Worm (Caenorhabditis elegans) whole organism, mixed stage, embryonic: ENCODE data around the gene acdh-12.

ENCODE experiments used
- M03D4.4 ChIP-seq: sonication (generic microtip); optimal IDR thresholded peaks from 2 replicates; lab custom pipeline; 2017; ENCODE audit warnings: mild to moderate bottlenecking, missing genetic modification characterization, missing compliant biosample characterization
- bed-3 ChIP-seq: fragments of 200-800 bp; sonication (Bioruptor generic); optimal IDR thresholded peaks from 3 replicates; lab custom pipeline; 2018; ENCODE audit warnings: mild to moderate bottlenecking, missing genetic modification characterization, moderate library complexity, missing compliant biosample characterization
- blmp-1 ChIP-seq: fragments of 150-350 bp; optimal IDR thresholded peaks from 2 replicates; lab custom pipeline; 2014; ENCODE audit warnings: missing biosample characterization, missing genetic modification characterization
- ceh-43 ChIP-seq: fragments of 200-800 bp; sonication (Bioruptor generic); optimal IDR thresholded peaks from 2 replicates; lab custom pipeline; 2018; ENCODE audit warnings: mild to moderate bottlenecking, missing genetic modification characterization, moderate library complexity, missing compliant biosample characterization
- ceh-83 ChIP-seq: fragments of 200-800 bp; sonication (Bioruptor generic); optimal IDR thresholded peaks from 2 replicates; lab custom pipeline; 2018; ENCODE audit warnings: mild to moderate bottlenecking, missing genetic modification characterization, missing compliant biosample characterization
- ces-1 ChIP-seq: fragments of 150-350 bp; optimal IDR thresholded peaks from 2 replicates; lab custom pipeline; 2014; ENCODE audit warnings: missing biosample characterization, missing genetic modification reagents, missing genetic modification characterization
- elt-3 ChIP-seq: fragments of 150-350 bp; optimal IDR thresholded peaks from 2 replicates; lab custom pipeline; 2014; ENCODE audit warnings: missing biosample characterization, missing genetic modification characterization
- flh-1 ChIP-seq: fragments of 200-800 bp; sonication (Bioruptor generic); optimal IDR thresholded peaks from 2 replicates; lab custom pipeline; 2018; ENCODE audit warnings: mild to moderate bottlenecking, missing genetic modification characterization, moderate library complexity, missing compliant biosample characterization
- ham-2 ChIP-seq: fragments of 200-800 bp; sonication (Bioruptor generic); optimal IDR thresholded peaks from 2 replicates; lab custom pipeline; 2018; ENCODE audit warnings: mild to moderate bottlenecking, missing genetic modification characterization, missing compliant biosample characterization
- hlh-1 ChIP-seq: fragments of 150-350 bp; optimal IDR thresholded peaks from 2 replicates; lab custom pipeline; 2014; ENCODE audit warnings: missing biosample characterization, missing genetic modification reagents, missing genetic modification characterization
- lin-13 ChIP-seq: fragments of 150-350 bp; optimal IDR thresholded peaks from 2 replicates; lab custom pipeline; 2014; ENCODE audit warnings: missing biosample characterization, missing genetic modification characterization
- lin-32 ChIP-seq: fragments of 200-800 bp; sonication (Bioruptor generic); optimal IDR thresholded peaks from 2 replicates; lab custom pipeline; 2018; ENCODE audit warnings: mild to moderate bottlenecking, missing genetic modification characterization, missing compliant biosample characterization
- lsy-2 ChIP-seq: fragments of 150-350 bp; optimal IDR thresholded peaks from 2 replicates; lab custom pipeline; 2014; ENCODE audit warnings: missing biosample characterization, missing genetic modification characterization
- mab-5 ChIP-seq: fragments of 150-350 bp; optimal IDR thresholded peaks from 2 replicates; lab custom pipeline; 2014; ENCODE audit warnings: missing biosample characterization, missing genetic modification characterization
- mep-1 ChIP-seq: fragments of 150-350 bp; optimal IDR thresholded peaks from 2 replicates; lab custom pipeline; 2017; ENCODE audit warnings: missing biosample characterization, missing genetic modification reagents, missing genetic modification characterization, inconsistent platforms
- nhr-12 ChIP-seq: fragments of 150-350 bp; optimal IDR thresholded peaks from 2 replicates; lab custom pipeline; 2014; ENCODE audit warnings: missing biosample characterization, missing genetic modification characterization
- nhr-2 ChIP-seq: fragments of 150-350 bp; optimal IDR thresholded peaks from 2 replicates; lab custom pipeline; 2014; ENCODE audit warnings: missing biosample characterization, missing genetic modification characterization
- nhr-237 ChIP-seq: fragments of 150-350 bp; optimal IDR thresholded peaks from 2 replicates; lab custom pipeline; 2014; ENCODE audit warnings: missing biosample characterization, missing genetic modification characterization
- nhr-28 ChIP-seq: fragments of 150-350 bp; optimal IDR thresholded peaks from 2 replicates; lab custom pipeline; 2014; ENCODE audit warnings: missing biosample characterization, missing genetic modification characterization
- nhr-76 ChIP-seq: sonication (generic microtip); optimal IDR thresholded peaks from 2 replicates; lab custom pipeline; 2017; ENCODE audit warnings: missing biosample characterization, missing genetic modification characterization
- pha-4 ChIP-seq: fragments of 150-350 bp; optimal IDR thresholded peaks from 2 replicates; lab custom pipeline; 2018; ENCODE audit warnings: missing biosample characterization, missing genetic modification reagents, missing genetic modification characterization
- sem-2 ChIP-seq: fragments of 200-800 bp; sonication (Bioruptor generic); optimal IDR thresholded peaks from 2 replicates; lab custom pipeline; 2018; ENCODE audit warnings: mild to moderate bottlenecking, missing genetic modification characterization, missing compliant biosample characterization
- snpc-4 ChIP-seq: fragments of 150-350 bp; optimal IDR thresholded peaks from 2 replicates; lab custom pipeline; 2014; ENCODE audit warnings: missing biosample characterization, missing genetic modification characterization
- sptf-1 ChIP-seq: sonication (generic microtip); optimal IDR thresholded peaks from 2 replicates; lab custom pipeline; 2017; ENCODE audit warnings: mild to moderate bottlenecking, missing genetic modification characterization, moderate library complexity, missing compliant biosample characterization
- tbx-8 ChIP-seq: fragments of 200-800 bp; sonication (Bioruptor generic); optimal IDR thresholded peaks from 2 replicates; lab custom pipeline; 2018; ENCODE audit warnings: mild to moderate bottlenecking, missing genetic modification characterization, moderate library complexity, missing compliant biosample characterization
- unc-120 ChIP-seq: sonication (generic microtip); optimal IDR thresholded peaks from 2 replicates; lab custom pipeline; 2017; ENCODE audit warnings: missing genetic modification characterization, missing compliant biosample characterization; ENCODE audit not compliant: poor library complexity, severe bottlenecking
- unc-39 ChIP-seq: fragments of 150-350 bp; optimal IDR thresholded peaks from 2 replicates; lab custom pipeline; 2014; ENCODE audit warnings: missing biosample characterization, missing genetic modification characterization
- unc-62 ChIP-seq: fragments of 150-350 bp; optimal IDR thresholded peaks from 2 replicates; lab custom pipeline; 2014; ENCODE audit warnings: missing biosample characterization, missing genetic modification reagents, missing genetic modification characterization
- zip-8 ChIP-seq: fragments of 150-350 bp; optimal IDR thresholded peaks from 2 replicates; lab custom pipeline; 2014; ENCODE audit warnings: missing biosample characterization, missing genetic modification characterization
- ztf-11 ChIP-seq: fragments of 150-350 bp; optimal IDR thresholded peaks from 2 replicates; lab custom pipeline; 2014; ENCODE audit warnings: missing biosample characterization, missing genetic modification characterization

acdh-12 gene

DNA sequence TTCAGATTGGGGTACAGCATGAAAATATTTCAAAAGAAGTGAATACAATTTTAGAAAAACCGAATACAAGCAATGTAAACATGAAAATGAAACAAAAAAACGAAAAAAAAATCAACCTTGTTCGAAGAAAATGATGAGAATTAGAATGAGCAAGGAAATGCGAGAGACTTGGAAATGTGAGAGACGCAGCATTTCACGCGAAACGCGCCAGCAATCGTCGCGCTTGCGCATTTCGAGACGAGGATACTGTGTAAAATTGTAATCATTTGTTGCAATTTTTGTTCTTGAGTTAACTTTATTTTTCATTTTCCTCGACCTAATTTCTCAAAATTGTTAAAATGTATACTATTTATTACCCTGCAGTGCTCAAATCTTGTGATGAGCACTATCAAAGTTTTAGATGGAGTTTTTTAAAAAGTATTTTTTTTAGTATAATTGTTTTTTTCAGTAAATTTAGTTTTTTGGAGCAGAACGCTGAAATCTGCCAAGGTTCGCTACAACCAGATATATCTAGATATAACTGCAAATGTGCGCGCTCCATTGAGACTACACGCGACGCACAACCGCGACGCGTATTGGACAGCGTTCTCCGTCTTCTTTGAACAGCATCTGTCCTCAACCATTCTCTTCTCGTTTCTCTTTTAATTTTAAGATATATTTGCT, 43.3 kb downstream of the acdh-12 start, which contains the start of gene fust-1 (continued):
- TF ChIP-seq blmp-1 (tag; lab: Kevin White, UChicago) (peak; percentile 32), sptf-1 (tag; lab: Kevin White, UChicago) (peak; percentile 87)

DNA sequence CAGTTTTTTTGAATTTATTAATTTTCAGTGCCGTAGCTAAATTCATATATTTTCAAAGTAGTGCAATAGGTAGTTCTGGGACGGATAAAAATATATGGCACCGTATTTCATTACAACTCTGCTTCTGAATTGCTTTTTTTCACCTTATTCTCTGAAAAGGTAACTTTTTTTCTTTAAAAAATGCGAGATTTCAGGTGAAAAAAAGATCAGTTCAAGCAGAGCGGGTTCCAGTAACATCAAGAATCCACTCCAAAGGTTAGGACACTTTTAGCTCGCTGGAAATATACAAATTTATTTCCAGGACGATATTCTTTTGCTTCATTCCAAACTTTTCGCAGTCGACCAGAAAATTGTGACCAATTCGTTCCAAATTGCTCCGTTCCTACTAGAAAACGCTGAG, 47.3 kb downstream of the acdh-12 start, which contains the start of gene T07F8.1:
T07F8.1 (plus strand) TSS at position 301 of the 400 bp plus-strand sequence.
- TF ChIP-seq mep-1 (tag; lab: Kevin White, UChicago) (no peak), pha-4 (tag; lab: Kevin White, UChicago) (no peak), ztf-11 (tag; lab: Kevin White, UChicago) (no peak), hlh-1 (tag; lab: Kevin White, UChicago) (no peak), nhr-76 (tag; lab: Kevin White, UChicago) (no peak), ces-1 (no peak), ceh-83 (no peak), blmp-1 (tag; lab: Kevin White, UChicago) (no peak), sem-2 (GFP tag; lab: Kevin White, UChicago) (no peak), elt-3 (tag; lab: Kevin White, UChicago) (no peak), unc-62 (GFP tag; lab: Kevin White, UChicago) (no peak), tbx-8 (GFP tag; lab: Kevin White, UChicago) (no peak)

DNA sequence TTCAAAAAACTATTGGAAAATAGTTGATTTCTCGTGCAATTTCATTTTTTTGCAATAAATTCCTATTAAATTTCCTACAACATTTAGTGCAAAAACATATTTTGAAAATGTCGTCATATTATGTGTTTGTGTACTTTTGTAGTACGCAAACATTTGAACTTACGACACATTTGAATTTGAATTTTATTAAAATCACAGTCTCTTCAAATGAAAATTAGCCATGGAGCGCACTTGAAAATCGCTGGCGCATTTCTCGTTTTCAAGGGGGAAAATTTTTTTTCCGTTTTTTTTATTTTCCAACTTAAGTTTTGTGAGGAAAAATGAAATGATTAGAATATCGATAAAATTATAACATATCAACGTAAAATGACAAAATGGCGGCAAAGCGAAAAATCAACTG, 47.9 kb downstream of the acdh-12 start:
- TF ChIP-seq lsy-2 (tag; lab: Kevin White, UChicago) (peak; percentile 72), nhr-237 (peak; percentile 51), elt-3 (tag; lab: Kevin White, UChicago) (no peak), ces-1 (peak; percentile 49), ceh-83 (no peak)

DNA sequence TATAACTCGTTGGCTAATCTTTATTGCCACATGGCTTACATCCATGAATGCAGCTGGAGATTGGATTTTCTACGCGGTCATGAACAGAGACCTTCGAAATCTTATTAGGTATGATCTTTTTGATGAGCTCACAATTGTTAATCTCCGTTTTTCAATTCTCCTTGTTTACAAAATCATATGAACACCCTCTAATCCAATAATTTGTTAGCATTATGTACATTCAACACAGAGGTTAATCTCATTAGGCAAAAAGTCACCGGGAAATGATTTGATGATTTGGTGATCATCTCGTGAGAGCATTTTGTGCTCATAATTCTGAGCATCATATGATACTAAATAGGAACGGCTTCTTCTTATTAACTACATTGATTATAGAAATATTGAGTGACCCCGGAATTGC, 49.2 kb downstream of the acdh-12 start:
- TF ChIP-seq nhr-2, result no peak
- no peak for TF ChIP-seq M03D4.4 (tag; lab: Kevin White, UChicago)
- TF ChIP-seq lin-13, result no peak
- TF ChIP-seq elt-3 (tag; lab: Kevin White, UChicago), result no peak
- TF ChIP-seq blmp-1 (tag; lab: Kevin White, UChicago), result no peak
- TF ChIP-seq zip-8 (tag; lab: Kevin White, UChicago), result no peak
- TF ChIP-seq flh-1 (GFP tag; lab: Kevin White, UChicago), result no peak
- TF ChIP-seq snpc-4, result no peak
- no peak for TF ChIP-seq unc-120 (tag; lab: Kevin White, UChicago)
- no peak for TF ChIP-seq nhr-76 (tag; lab: Kevin White, UChicago)
- TF ChIP-seq nhr-28 (tag; lab: Kevin White, UChicago), result no peak
- TF ChIP-seq hlh-1 (tag; lab: Kevin White, UChicago), result no peak
- TF ChIP-seq mab-5 (tag; lab: Kevin White, UChicago), result no peak
- no peak for TF ChIP-seq bed-3 (GFP tag; lab: Kevin White, UChicago)
- TF ChIP-seq unc-39 (tag; lab: Kevin White, UChicago), result no peak
- TF ChIP-seq lin-32 (GFP tag; lab: Kevin White, UChicago), result no peak
- no peak for TF ChIP-seq ham-2 (GFP tag; lab: Kevin White, UChicago)
- no peak for TF ChIP-seq ceh-43 (GFP tag; lab: Kevin White, UChicago)
- TF ChIP-seq nhr-12 (tag; lab: Kevin White, UChicago), result no peak

DNA sequence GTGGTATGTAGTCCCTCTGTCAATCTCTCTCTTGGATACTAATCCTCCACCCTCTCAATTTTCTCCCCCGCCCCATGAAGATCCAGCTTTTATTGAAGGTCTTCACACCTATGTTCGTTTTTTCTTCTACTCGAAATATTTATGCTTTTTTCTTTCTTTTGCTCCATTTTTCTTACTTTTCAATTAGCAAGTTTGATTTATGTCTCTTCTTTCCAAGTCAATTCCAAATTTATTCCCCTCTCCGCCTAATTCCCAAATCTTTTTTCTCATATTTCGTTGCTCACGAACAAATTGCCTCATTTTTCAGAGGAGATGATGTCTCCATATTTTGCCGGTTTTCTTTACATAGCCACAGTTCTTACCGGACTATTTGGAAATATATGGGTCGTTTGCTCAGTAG, 51.1 kb downstream of the acdh-12 start, which contains the start of gene npr-31:
npr-31 (plus strand) TSS at position 301 of the 400 bp plus-strand sequence.
- TF ChIP-seq snpc-4 (no peak), ztf-11 (tag; lab: Kevin White, UChicago) (no peak)
